Fruit fly (Drosophila melanogaster): ENCODE results near the gene CG10068.

dm6 chr3R:7112977-7113376, 14.8 kb downstream of the CG10068 start:
- TF ChIP-seq Ets98B (GFP tag; IDR thresholded peaks at IDR 0.05), result no peak
- TF ChIP-seq Snoo (tag; optimal IDR thresholded peaks at IDR 0.05), result no peak
- TF ChIP-seq D1 (tag; optimal IDR thresholded peaks at IDR 0.05), result no peak
